Worm (Caenorhabditis elegans): ENCODE data around the gene odr-1.

Gene odr-1

DNA sequence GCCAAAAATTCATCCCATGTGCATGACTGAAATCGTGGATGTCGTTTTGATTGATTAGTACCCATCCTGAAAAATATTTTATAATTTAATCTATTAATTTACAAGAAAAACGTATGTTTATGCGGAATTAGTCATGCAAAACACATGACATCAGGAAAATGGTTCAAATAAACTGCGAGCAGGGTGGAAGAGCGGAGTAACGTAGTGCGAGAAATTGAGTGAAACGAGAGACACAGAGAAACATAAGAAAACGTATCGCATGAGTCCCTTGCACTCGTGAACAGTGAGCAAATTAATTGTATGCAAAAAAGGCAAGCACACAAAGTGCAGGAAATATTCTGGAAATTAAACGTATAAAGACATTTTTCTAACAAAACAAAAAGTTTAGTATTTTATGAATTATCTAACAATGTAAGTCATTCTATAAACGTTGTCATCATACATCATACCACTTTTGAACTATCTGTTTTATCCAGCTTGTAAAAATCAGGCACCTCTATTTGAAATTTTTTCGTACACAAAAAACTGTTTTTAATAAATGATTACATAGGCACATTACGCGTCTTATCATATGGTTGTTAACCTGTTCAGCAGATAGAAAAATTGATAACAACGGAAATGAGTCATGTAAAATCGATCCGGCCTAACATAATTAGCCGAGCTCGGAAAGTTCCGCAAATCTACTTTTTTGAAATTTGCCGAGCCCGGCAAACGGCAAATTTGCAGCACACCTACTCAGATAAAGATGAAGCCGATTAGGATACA lies 45.4 kb upstream of the odr-1 start, which contains the start of gene F54B11.5:
F54B11.5 (minus strand) TSS at position 66 of the 765 bp plus-strand sequence.
- TF ChIP-seq R02D3.7 (tag; optimal IDR thresholded peaks at IDR 0.05), result no peak
- peak; percentile 33 for TF ChIP-seq sma-3 (GFP tag; optimal IDR thresholded peaks at IDR 0.05)
- no peak for TF ChIP-seq ceh-16 (tag; optimal IDR thresholded peaks at IDR 0.05)
- TF ChIP-seq lin-39 (tag; optimal IDR thresholded peaks at IDR 0.05), result no peak
- no peak for TF ChIP-seq elt-3 (tag; optimal IDR thresholded peaks at IDR 0.05)
- TF ChIP-seq fos-1 (tag; optimal IDR thresholded peaks at IDR 0.05), result peak; percentile 51
- TF ChIP-seq nhr-77 (tag; optimal IDR thresholded peaks at IDR 0.05), result no peak
- TF ChIP-seq nhr-21 (tag; optimal IDR thresholded peaks at IDR 0.05), result peak; percentile 2
- no peak for TF ChIP-seq peb-1 (tag; optimal IDR thresholded peaks at IDR 0.05)
- no peak for TF ChIP-seq nhr-10 (tag; optimal IDR thresholded peaks at IDR 0.05)
- TF ChIP-seq ztf-1 (GFP tag; conservative IDR thresholded peaks at IDR 0.05), result no peak
- TF ChIP-seq alr-1 (tag; optimal IDR thresholded peaks at IDR 0.05), result no peak
- TF ChIP-seq aly-2 (tag; optimal IDR thresholded peaks at IDR 0.05), result no peak
- no peak for TF ChIP-seq sma-9 (GFP tag; optimal IDR thresholded peaks at IDR 0.05)
- TF ChIP-seq sma-9 (tag; optimal IDR thresholded peaks at IDR 0.05), result no peak
- no peak for TF ChIP-seq unc-39 (tag; optimal IDR thresholded peaks at IDR 0.05)
- no peak for TF ChIP-seq nhr-11 (tag; optimal IDR thresholded peaks at IDR 0.05)
- no peak for TF ChIP-seq ceh-82 (tag; optimal IDR thresholded peaks at IDR 0.05)
- TF ChIP-seq zag-1 (tag; optimal IDR thresholded peaks at IDR 0.05), result no peak
- TF ChIP-seq ztf-11 (tag; optimal IDR thresholded peaks at IDR 0.05), result no peak
- no peak for TF ChIP-seq ztf-4 (tag; optimal IDR thresholded peaks at IDR 0.05)
- no peak for TF ChIP-seq nhr-12 (tag; optimal IDR thresholded peaks at IDR 0.05)
- TF ChIP-seq egl-27 (tag; optimal IDR thresholded peaks at IDR 0.05), result peak; percentile 7
- peak; percentile 34 for TF ChIP-seq gmeb-1 (tag; optimal IDR thresholded peaks at IDR 0.05)
- TF ChIP-seq snpc-4 (tag; optimal IDR thresholded peaks at IDR 0.05), result no peak
- no peak for TF ChIP-seq nhr-25 (tag; optimal IDR thresholded peaks at IDR 0.05)
- peak; percentile 34 for TF ChIP-seq ama-1 (optimal IDR thresholded peaks at IDR 0.05)
- TF ChIP-seq lin-11 (tag; optimal IDR thresholded peaks at IDR 0.05), result peak; percentile 15
- TF ChIP-seq elt-1 (tag; optimal IDR thresholded peaks at IDR 0.05), result no peak
- no peak for TF ChIP-seq ZK546.5 (tag; optimal IDR thresholded peaks at IDR 0.05)
- TF ChIP-seq sem-4 (tag; optimal IDR thresholded peaks at IDR 0.05), result peak; percentile 19
- TF ChIP-seq C34F6.9 (tag; optimal IDR thresholded peaks at IDR 0.05), result peak; percentile 85
- TF ChIP-seq dmd-4 (tag; optimal IDR thresholded peaks at IDR 0.05), result no peak
- TF ChIP-seq nhr-23 (tag; optimal IDR thresholded peaks at IDR 0.05), result no peak
- no peak for TF ChIP-seq mbf-1 (tag; optimal IDR thresholded peaks at IDR 0.05)
- TF ChIP-seq mab-5 (tag; optimal IDR thresholded peaks at IDR 0.05), result no peak
- peak; percentile 56 for TF ChIP-seq crh-2 (tag; optimal IDR thresholded peaks at IDR 0.05)
- TF ChIP-seq nhr-6 (tag; optimal IDR thresholded peaks at IDR 0.05), result peak; percentile 3
- no peak for TF ChIP-seq skn-1 (tag; optimal IDR thresholded peaks at IDR 0.05)
- peak; percentile 3 for TF ChIP-seq F13H6.1 (tag; optimal IDR thresholded peaks at IDR 0.05)
- peak; percentile 71 for TF ChIP-seq unc-55 (GFP tag; optimal IDR thresholded peaks at IDR 0.05)
- TF ChIP-seq mdl-1 (tag; optimal IDR thresholded peaks at IDR 0.05), result no peak
- TF ChIP-seq lsy-2 (tag; optimal IDR thresholded peaks at IDR 0.05), result peak in 1 of 2 experiments; percentile 70
- peak; percentile 75 for TF ChIP-seq nhr-129 (tag; optimal IDR thresholded peaks at IDR 0.05)
- no peak for TF ChIP-seq nhr-237 (tag; optimal IDR thresholded peaks at IDR 0.05)
- no peak for TF ChIP-seq unc-62 (GFP tag; optimal IDR thresholded peaks at IDR 0.05)
- no peak for TF ChIP-seq Y55F3AM.14 (GFP tag; optimal IDR thresholded peaks at IDR 0.05)
- peak; percentile 7 for TF ChIP-seq lin-13 (GFP tag; optimal IDR thresholded peaks at IDR 0.05)
- TF ChIP-seq blmp-1 (tag; optimal IDR thresholded peaks at IDR 0.05; ENCODE audit: insufficient read depth), result no peak
